Fruit fly (Drosophila melanogaster): ENCODE measurements around the gene CG16815.

DNA sequence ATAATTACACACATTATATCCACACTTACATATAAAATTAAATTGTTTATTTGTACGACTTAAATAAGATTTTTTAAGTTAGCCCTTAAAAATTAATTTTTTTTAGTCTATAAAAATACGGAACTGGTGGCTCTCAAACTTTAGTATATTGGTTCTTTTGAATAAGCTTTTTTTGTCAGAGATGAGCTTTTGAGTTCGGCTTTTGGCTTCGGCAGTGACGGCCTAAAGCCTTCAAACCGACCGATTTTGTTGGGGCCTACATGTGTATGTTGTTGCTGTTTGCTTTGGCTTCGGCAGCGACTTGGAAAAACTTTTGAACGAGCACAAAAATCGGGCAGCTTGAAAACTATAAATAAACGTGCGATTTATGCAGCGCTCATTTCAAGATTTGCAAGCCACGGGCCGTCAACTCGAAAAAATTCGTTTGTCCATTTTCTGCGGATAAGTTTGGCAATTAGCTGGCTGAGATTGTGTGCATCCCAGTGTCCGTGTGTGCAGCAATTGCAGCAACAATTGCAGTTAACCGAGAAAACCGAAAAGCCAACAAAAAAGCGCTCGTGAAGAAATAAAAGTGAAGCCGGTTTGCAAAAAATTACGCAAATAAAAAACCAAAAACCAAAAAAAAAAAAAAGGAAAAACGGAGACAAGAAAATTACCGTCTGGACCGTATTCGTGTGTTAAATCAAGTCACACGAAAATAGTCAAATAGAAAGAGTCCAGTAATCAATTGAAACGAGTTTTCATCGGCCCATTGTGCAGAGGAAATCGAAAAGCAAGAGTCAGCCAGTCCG is 16.4 kb downstream of the CG16815 start, which contains the start of gene CG16820:
- no peak for TF ChIP-seq CoRest (tag; optimal IDR thresholded peaks at IDR 0.05)
- no peak for TF ChIP-seq CG6175 (GFP tag; IDR thresholded peaks at IDR 0.05)
- no peak for TF ChIP-seq sima (GFP tag; optimal IDR thresholded peaks at IDR 0.05)
- no peak for TF ChIP-seq Fer2 (tag; optimal IDR thresholded peaks at IDR 0.05)

Data from whole organism, embryonic.